Fruit fly (Drosophila melanogaster) whole organism, pupa: ENCODE data around the gene synr.

Experiments used
- CG10348 ChIP-seq: fragments of 200-800 bp; sonication (Bioruptor generic); IDR thresholded peaks from 2 replicates; pipeline ENCODE4 v1.3.6; 2022; ENCODE audit warnings: missing biosample characterization, missing genetic modification characterization
- CG12605 ChIP-seq: fragments of 200-800 bp; sonication (Bioruptor generic); IDR thresholded peaks from 2 replicates; pipeline ENCODE4 v1.3.6; 2022; ENCODE audit warnings: missing biosample characterization, missing genetic modification characterization
- CG13204 ChIP-seq: fragments of 200-800 bp; sonication (Bioruptor generic); optimal IDR thresholded peaks from 2 replicates; lab custom pipeline; 2018; ENCODE audit warnings: missing biosample characterization, mild to moderate bottlenecking, missing genetic modification characterization, moderate library complexity
- CG17806 ChIP-seq: fragments of 200-800 bp; sonication (Bioruptor generic); optimal IDR thresholded peaks from 2 replicates; lab custom pipeline; 2018; ENCODE audit warnings: missing biosample characterization, mild to moderate bottlenecking, missing genetic modification characterization, moderate library complexity
- CG8301 ChIP-seq: fragments of 200-800 bp; sonication (Bioruptor generic); optimal IDR thresholded peaks from 2 replicates; lab custom pipeline; 2018; ENCODE audit warnings: missing biosample characterization, mild to moderate bottlenecking, missing genetic modification characterization
- CG9948 ChIP-seq: fragments of 200-800 bp; sonication (Bioruptor generic); optimal IDR thresholded peaks from 2 replicates; lab custom pipeline; 2018; ENCODE audit warnings: missing biosample characterization, mild to moderate bottlenecking, missing genetic modification characterization, moderate library complexity
- EcR ChIP-seq: fragments of 200-800 bp; sonication (Bioruptor generic); optimal IDR thresholded peaks from 3 replicates; lab custom pipeline; 2019; ENCODE audit warnings: missing biosample characterization, missing genetic modification characterization, mild to moderate bottlenecking, moderate library complexity, missing genetic modification reagents
- Ets98B ChIP-seq: fragments of 200-800 bp; sonication (Bioruptor generic); IDR thresholded peaks from 2 replicates; pipeline ENCODE4 v1.3.6; 2022; ENCODE audit warnings: missing biosample characterization, missing genetic modification characterization
- fd96Ca ChIP-seq: fragments of 200-800 bp; sonication (Bioruptor generic); IDR thresholded peaks from 3 replicates; pipeline ENCODE4 v1.3.6; 2022; ENCODE audit warnings: missing biosample characterization, missing genetic modification characterization
- gl ChIP-seq: fragments of 200-800 bp; sonication (Bioruptor generic); optimal IDR thresholded peaks from 2 replicates; lab custom pipeline; 2018; ENCODE audit warnings: missing biosample characterization, mild to moderate bottlenecking, missing genetic modification characterization

- no peak for TF ChIP-seq CG8301 (tag; lab: Kevin White, UChicago)
- TF ChIP-seq fd96Ca, result no peak
- no peak for TF ChIP-seq Ets98B (GFP tag; lab: Robert Waterston, UW)
- no peak for TF ChIP-seq CG13204 (GFP tag; lab: Kevin White, UChicago)
- TF ChIP-seq CG17806 (tag; lab: Kevin White, UChicago), result no peak
- TF ChIP-seq CG9948 (tag; lab: Kevin White, UChicago), result no peak
- TF ChIP-seq CG10348 (GFP tag; lab: Robert Waterston, UW), result no peak
- no peak for TF ChIP-seq CG12605 (GFP tag; lab: Robert Waterston, UW)
- no peak for TF ChIP-seq EcR (GFP tag; lab: Kevin White, UChicago)
- no peak for TF ChIP-seq gl (tag; lab: Kevin White, UChicago)
These were observed 10.3 kb upstream of the synr start, which contains the start of gene hoe1 for dm6 chr2L:4932284-4932683.
